Worm (Caenorhabditis elegans): Measurements from ENCODE around the gene srsx-19.

DNA sequence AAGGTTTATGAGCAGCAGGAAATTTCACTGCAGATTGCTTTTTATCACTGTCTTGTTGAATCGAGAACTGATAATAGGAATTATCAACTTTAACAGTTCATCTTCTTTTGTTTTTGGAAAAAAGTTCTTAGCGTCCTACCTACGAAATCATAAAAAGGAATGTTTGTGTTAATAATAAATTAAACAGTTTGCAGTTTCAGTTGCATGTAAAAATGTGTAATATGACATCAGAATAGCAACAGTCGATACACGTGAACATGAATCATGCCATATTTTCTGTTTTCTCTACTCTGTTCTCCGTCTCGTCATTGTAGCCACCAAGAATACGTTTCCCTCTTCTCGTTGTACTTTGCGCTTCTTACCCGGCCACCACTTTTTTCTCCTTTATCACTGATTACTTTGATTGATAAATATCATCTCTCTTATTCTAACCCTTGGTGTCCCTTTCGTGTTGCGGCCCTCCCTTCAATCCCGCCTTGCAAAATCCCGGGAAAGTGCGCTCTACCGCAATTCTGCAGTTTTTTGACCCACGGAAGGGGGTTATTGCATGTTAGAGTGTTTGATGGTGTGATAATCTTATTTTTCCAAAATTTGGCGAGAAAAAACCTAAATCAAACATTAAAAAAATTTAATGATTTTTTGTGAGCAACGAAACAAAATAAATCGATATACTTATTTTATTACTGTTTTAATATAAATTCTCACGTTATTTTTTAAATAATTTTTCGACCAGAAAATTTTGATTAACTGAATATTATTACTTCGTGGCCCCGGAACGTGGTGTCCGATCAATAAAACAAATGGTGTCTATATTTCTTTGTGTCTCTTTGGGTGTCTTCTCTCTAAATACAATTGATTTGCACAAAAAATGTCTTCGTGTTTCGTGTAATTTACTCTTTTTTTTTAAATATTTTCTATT, 5.3 kb downstream of the srsx-19 start, which contains the start of gene sptl-3:
- TF ChIP-seq aptf-2 (GFP tag; conservative IDR thresholded peaks at IDR 0.05) (no peak), pbrm-1 (GFP tag; IDR thresholded peaks at IDR 0.05) (no peak), him-1 (tag; optimal IDR thresholded peaks at IDR 0.05) (no peak), snpc-4 (GFP tag; optimal IDR thresholded peaks at IDR 0.05) (no peak), snpc-4 (tag; optimal IDR thresholded peaks at IDR 0.05) (no peak)
